Fruit fly (Drosophila melanogaster) whole organism, prepupa: ENCODE results near the gene DCAF12.
A peak's percentile ranks its signal among the peaks of the same experiment; 100 is the strongest.

Source experiments
- CG10631 ChIP-seq: fragments of 200-800 bp; sonication (Bioruptor generic); optimal IDR thresholded peaks from 2 replicates; lab custom pipeline; 2016; ENCODE audit warnings: missing biosample characterization, missing genetic modification characterization
- CG10669 ChIP-seq: fragments of 200-800 bp; sonication (Bioruptor generic); optimal IDR thresholded peaks from 3 replicates; lab custom pipeline; 2018; ENCODE audit warnings: missing biosample characterization, mild to moderate bottlenecking, missing genetic modification characterization, moderate library complexity
- CG11294 ChIP-seq: fragments of 200-800 bp; sonication (Bioruptor generic); IDR thresholded peaks from 2 replicates; pipeline ENCODE4 v1.3.6; 2022; ENCODE audit warnings: missing biosample characterization, missing genetic modification characterization
- CG11902 ChIP-seq: fragments of 200-800 bp; sonication (Bioruptor generic); optimal IDR thresholded peaks from 3 replicates; lab custom pipeline; 2016; ENCODE audit warnings: missing biosample characterization, missing genetic modification characterization
- CG15336 ChIP-seq: fragments of 200-800 bp; sonication (Bioruptor generic); IDR thresholded peaks from 2 replicates; pipeline ENCODE4 v1.3.6; 2022; ENCODE audit warnings: missing biosample characterization, missing genetic modification characterization
- CG1621 ChIP-seq: fragments of 200-800 bp; sonication (Bioruptor generic); optimal IDR thresholded peaks from 3 replicates; lab custom pipeline; 2018; ENCODE audit warnings: missing biosample characterization, mild to moderate bottlenecking, missing genetic modification characterization
- CG16779 ChIP-seq: fragments of 200-800 bp; sonication (Bioruptor generic); optimal IDR thresholded peaks from 3 replicates; lab custom pipeline; 2017; ENCODE audit warnings: missing biosample characterization, mild to moderate bottlenecking, missing genetic modification characterization
- CG3032 ChIP-seq: fragments of 200-800 bp; optimal IDR thresholded peaks from 2 replicates; lab custom pipeline; 2019; ENCODE audit warnings: missing biosample characterization, mild to moderate bottlenecking, missing genetic modification characterization, moderate library complexity
- CG31627 ChIP-seq: fragments of 200-800 bp; sonication (Bioruptor generic); optimal IDR thresholded peaks from 3 replicates; lab custom pipeline; 2016; ENCODE audit warnings: missing biosample characterization, missing genetic modification characterization
- CG32006 ChIP-seq: fragments of 200-800 bp; sonication (Bioruptor generic); optimal IDR thresholded peaks from 3 replicates; lab custom pipeline; 2017; ENCODE audit warnings: missing biosample characterization, mild to moderate bottlenecking, missing genetic modification characterization
- CG3919 ChIP-seq: fragments of 200-800 bp; sonication (Bioruptor generic); optimal IDR thresholded peaks from 3 replicates; lab custom pipeline; 2016; ENCODE audit warnings: missing biosample characterization, missing genetic modification characterization
- CG4318 ChIP-seq: fragments of 200-800 bp; sonication (Bioruptor generic); optimal IDR thresholded peaks from 3 replicates; lab custom pipeline; 2017; ENCODE audit warnings: missing biosample characterization, mild to moderate bottlenecking, missing genetic modification characterization
- CG6163 ChIP-seq: fragments of 200-800 bp; sonication (Bioruptor generic); IDR thresholded peaks from 3 replicates; pipeline ENCODE4 v1.3.6; 2022; ENCODE audit warnings: missing biosample characterization, missing genetic modification characterization
- CG6276 ChIP-seq: fragments of 200-800 bp; sonication (Bioruptor generic); optimal IDR thresholded peaks from 2 replicates; lab custom pipeline; 2017; ENCODE audit warnings: missing biosample characterization, mild to moderate bottlenecking, missing genetic modification characterization
- CG6792 ChIP-seq: fragments of 200-800 bp; sonication (Bioruptor generic); optimal IDR thresholded peaks from 3 replicates; lab custom pipeline; 2016; ENCODE audit warnings: missing biosample characterization, missing genetic modification characterization
- CG6808 ChIP-seq: fragments of 200-800 bp; sonication (Bioruptor generic); optimal IDR thresholded peaks from 3 replicates; lab custom pipeline; 2017; ENCODE audit warnings: missing biosample characterization, missing genetic modification characterization, mild to moderate bottlenecking, moderate library complexity, missing genetic modification reagents
- CG6854 ChIP-seq: fragments of 200-800 bp; sonication (Bioruptor generic); optimal IDR thresholded peaks from 2 replicates; lab custom pipeline; 2017; ENCODE audit warnings: missing biosample characterization, mild to moderate bottlenecking, missing genetic modification characterization
- CG7368 ChIP-seq: fragments of 200-800 bp; sonication (Bioruptor generic); optimal IDR thresholded peaks from 3 replicates; lab custom pipeline; 2016; ENCODE audit warnings: missing biosample characterization, missing genetic modification characterization
- CG8119 ChIP-seq: fragments of 200-800 bp; sonication (Bioruptor generic); IDR thresholded peaks from 3 replicates; pipeline ENCODE4 v1.3.6; 2022; ENCODE audit warnings: missing biosample characterization, missing genetic modification characterization
- CG8319 ChIP-seq: fragments of 200-800 bp; sonication (Bioruptor generic); optimal IDR thresholded peaks from 3 replicates; lab custom pipeline; 2016; ENCODE audit warnings: missing biosample characterization, missing genetic modification characterization
- CG8632 ChIP-seq: fragments of 200-800 bp; sonication (Bioruptor generic); optimal IDR thresholded peaks from 3 replicates; lab custom pipeline; 2016; ENCODE audit warnings: missing biosample characterization, missing genetic modification characterization
- CG9139 ChIP-seq: fragments of 200-800 bp; sonication (Bioruptor generic); optimal IDR thresholded peaks from 3 replicates; lab custom pipeline; 2017; ENCODE audit warnings: missing biosample characterization, mild to moderate bottlenecking, missing genetic modification characterization
- Eip75B ChIP-seq: fragments of 200-800 bp; sonication (Bioruptor generic); optimal IDR thresholded peaks from 3 replicates; lab custom pipeline; 2016; ENCODE audit warnings: missing biosample characterization, missing genetic modification characterization
- Eip78C ChIP-seq: fragments of 200-800 bp; sonication (Bioruptor generic); peaks from one replicate; lab custom pipeline; 2016; ENCODE audit warnings: missing biosample characterization, missing genetic modification characterization
- Eip93F ChIP-seq: fragments of 200-800 bp; sonication (Bioruptor generic); optimal IDR thresholded peaks from 2 replicates; lab custom pipeline; 2016; ENCODE audit warnings: missing biosample characterization, mild to moderate bottlenecking, missing genetic modification characterization
- Ets21C ChIP-seq: fragments of 200-800 bp; sonication (Bioruptor generic); optimal IDR thresholded peaks from 3 replicates; lab custom pipeline; 2016; ENCODE audit warnings: missing biosample characterization, missing genetic modification characterization
- Ets96B ChIP-seq: fragments of 200-800 bp; optimal IDR thresholded peaks from 2 replicates; lab custom pipeline; 2019; ENCODE audit warnings: missing biosample characterization, mild to moderate bottlenecking, missing genetic modification characterization, moderate library complexity
- Hr4 ChIP-seq: fragments of 200-800 bp; sonication (Bioruptor generic); optimal IDR thresholded peaks from 3 replicates; lab custom pipeline; 2016; ENCODE audit warnings: missing biosample characterization, missing genetic modification characterization
- OdsH ChIP-seq: fragments of 200-800 bp; sonication (Bioruptor generic); optimal IDR thresholded peaks from 3 replicates; lab custom pipeline; 2016; ENCODE audit warnings: missing biosample characterization, missing genetic modification characterization
- Sox14 ChIP-seq: fragments of 200-800 bp; sonication (Bioruptor generic); optimal IDR thresholded peaks from 3 replicates; lab custom pipeline; 2016; ENCODE audit warnings: missing biosample characterization, missing genetic modification characterization
- Sox15 ChIP-seq: fragments of 200-800 bp; sonication (Bioruptor generic); optimal IDR thresholded peaks from 3 replicates; lab custom pipeline; 2016; ENCODE audit warnings: missing biosample characterization, missing genetic modification characterization
- acj6 ChIP-seq: fragments of 200-800 bp; sonication (Bioruptor generic); optimal IDR thresholded peaks from 3 replicates; lab custom pipeline; 2016; ENCODE audit warnings: missing biosample characterization, missing genetic modification characterization
- dac ChIP-seq: fragments of 200-800 bp; sonication (Bioruptor generic); optimal IDR thresholded peaks from 2 replicates; lab custom pipeline; 2017; ENCODE audit warnings: missing biosample characterization, mild to moderate bottlenecking, missing genetic modification characterization
- dsx ChIP-seq: fragments of 200-800 bp; optimal IDR thresholded peaks from 3 replicates; lab custom pipeline; 2019; ENCODE audit warnings: missing biosample characterization, mild to moderate bottlenecking, missing genetic modification characterization, moderate library complexity; ENCODE audit not compliant: poor library complexity, severe bottlenecking
- eg ChIP-seq: fragments of 200-800 bp; sonication (Bioruptor generic); IDR thresholded peaks from 3 replicates; pipeline ENCODE4 v1.3.6; 2022; ENCODE audit warnings: missing biosample characterization, missing genetic modification characterization
- esn ChIP-seq: fragments of 200-800 bp; sonication (Bioruptor generic); optimal IDR thresholded peaks from 2 replicates; lab custom pipeline; 2016; ENCODE audit warnings: missing biosample characterization, mild to moderate bottlenecking, missing genetic modification characterization, moderate library complexity
- fd59A ChIP-seq: fragments of 200-800 bp; sonication (Bioruptor generic); optimal IDR thresholded peaks from 2 replicates; lab custom pipeline; 2017; ENCODE audit warnings: missing biosample characterization, mild to moderate bottlenecking, missing genetic modification characterization, missing genetic modification reagents
- fd85E ChIP-seq: fragments of 200-800 bp; sonication (Bioruptor generic); optimal IDR thresholded peaks from 3 replicates; lab custom pipeline; 2016; ENCODE audit warnings: missing biosample characterization, missing genetic modification characterization
- fkh ChIP-seq: fragments of 200-800 bp; sonication (Bioruptor generic); optimal IDR thresholded peaks from 3 replicates; lab custom pipeline; 2017; ENCODE audit warnings: missing biosample characterization, mild to moderate bottlenecking, missing genetic modification characterization, moderate library complexity
- lz ChIP-seq: fragments of 200-800 bp; sonication (Bioruptor generic); optimal IDR thresholded peaks from 3 replicates; lab custom pipeline; 2016; ENCODE audit warnings: missing biosample characterization, missing genetic modification characterization
- net ChIP-seq: fragments of 200-800 bp; sonication (Bioruptor generic); optimal IDR thresholded peaks from 3 replicates; lab custom pipeline; 2016; ENCODE audit warnings: missing biosample characterization, missing genetic modification characterization
- pdm3 ChIP-seq: fragments of 200-800 bp; sonication (Bioruptor generic); optimal IDR thresholded peaks from 3 replicates; lab custom pipeline; 2016; ENCODE audit warnings: missing biosample characterization, missing genetic modification characterization
- ss ChIP-seq, 2 experiments: fragments of 200-800 bp; sonication (Bioruptor generic); optimal IDR thresholded peaks; 2 replicates in 1 of 2; 3 replicates in 1 of 2; lab custom pipeline; 2017 to 2018; ENCODE audit warnings: mild to moderate bottlenecking in 2 of 2, missing biosample characterization in 2 of 2, missing genetic modification characterization in 2 of 2, moderate library complexity in 1 of 2
- svp ChIP-seq: fragments of 200-800 bp; sonication (Bioruptor generic); peaks from one replicate; lab custom pipeline; 2016; ENCODE audit warnings: missing biosample characterization, missing genetic modification characterization
- topi ChIP-seq: fragments of 200-800 bp; sonication (Bioruptor generic); optimal IDR thresholded peaks from 3 replicates; lab custom pipeline; 2016; ENCODE audit warnings: missing biosample characterization, missing genetic modification characterization
- vri ChIP-seq: fragments of 200-800 bp; sonication (Bioruptor generic); optimal IDR thresholded peaks from 3 replicates; lab custom pipeline; 2016; ENCODE audit warnings: missing biosample characterization, mild to moderate bottlenecking, missing genetic modification characterization

Gene DCAF12

DNA sequence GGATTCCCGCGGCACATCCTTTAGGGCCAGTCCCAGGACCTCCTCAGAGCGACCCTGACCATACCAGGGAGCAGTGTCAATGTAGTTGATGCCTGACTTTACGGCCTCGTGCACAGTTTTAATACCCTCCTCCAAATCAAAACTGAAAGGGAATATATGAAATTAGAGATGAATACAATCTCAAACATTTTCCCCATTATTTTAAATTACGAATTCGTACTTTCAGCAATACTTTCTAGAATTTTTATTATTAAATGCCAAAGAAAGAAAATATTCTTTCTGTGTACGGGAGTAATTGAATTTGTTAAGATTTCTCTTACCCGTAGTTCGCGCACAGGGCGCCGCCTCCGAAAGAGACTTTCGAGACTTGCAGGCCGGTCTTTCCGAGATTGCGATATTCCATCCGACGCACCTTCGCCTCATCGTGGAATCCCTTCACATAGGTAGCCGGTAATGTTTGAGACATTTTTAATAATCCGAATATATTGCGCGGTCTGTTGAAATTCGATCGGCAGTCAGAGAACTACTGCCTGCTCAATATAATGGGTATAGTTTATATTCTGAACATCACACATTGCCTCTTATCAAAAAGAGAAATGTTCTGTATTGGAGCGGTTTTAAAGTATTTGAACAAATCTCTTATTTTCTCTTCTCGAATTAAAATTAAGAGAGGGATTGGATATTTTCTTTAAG lies 36.8 kb downstream of the DCAF12 start, which contains the start of gene CG18547 (continued):
- TF ChIP-seq pdm3 (GFP tag; lab: Kevin White, UChicago) (peak; percentile 46), CG4318 (GFP tag; lab: Kevin White, UChicago) (no peak), CG32006 (GFP tag; lab: Kevin White, UChicago) (peak; percentile 25), CG10669 (GFP tag; lab: Kevin White, UChicago) (peak; percentile 57), CG11902 (GFP tag; lab: Kevin White, UChicago) (no peak), CG3919 (peak; percentile 52), Sox14 (GFP tag; lab: Kevin White, UChicago) (peak; percentile 50), CG10631 (peak; percentile 41), CG11294 (GFP tag; lab: Robert Waterston, UW) (no peak)

DNA sequence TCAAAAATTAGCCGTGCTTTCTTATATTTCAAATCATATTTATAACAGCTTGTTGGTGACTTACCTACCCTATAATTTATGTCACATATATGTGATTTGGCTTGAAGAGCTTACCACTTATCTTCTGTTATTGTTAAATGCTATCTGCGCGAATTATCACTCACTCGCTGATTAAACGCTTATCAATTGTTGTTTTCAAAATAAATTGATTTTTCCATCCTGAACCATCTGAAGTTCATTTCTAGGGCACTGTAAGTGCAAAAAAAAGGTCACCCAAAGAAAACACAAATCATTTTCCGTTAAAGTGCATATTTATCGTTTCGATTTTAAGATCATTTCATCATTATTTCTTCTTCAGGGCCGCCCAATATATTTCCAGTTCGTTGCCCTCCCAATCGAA lies 38.6 kb downstream of the DCAF12 start:
- TF ChIP-seq dac (no peak), vri (peak; percentile 5), Sox14 (GFP tag; lab: Kevin White, UChicago) (no peak), CG10631 (no peak), CG1621 (tag; lab: Kevin White, UChicago) (no peak), net (no peak), eg (GFP tag; lab: Robert Waterston, UW) (no peak), topi (GFP tag; lab: Kevin White, UChicago) (no peak), CG4318 (GFP tag; lab: Kevin White, UChicago) (no peak), svp (GFP tag; lab: Kevin White, UChicago) (peak; percentile 92), CG6163 (no peak)
- TF ChIP-seq, all 60 proteins: peak for 2

DNA sequence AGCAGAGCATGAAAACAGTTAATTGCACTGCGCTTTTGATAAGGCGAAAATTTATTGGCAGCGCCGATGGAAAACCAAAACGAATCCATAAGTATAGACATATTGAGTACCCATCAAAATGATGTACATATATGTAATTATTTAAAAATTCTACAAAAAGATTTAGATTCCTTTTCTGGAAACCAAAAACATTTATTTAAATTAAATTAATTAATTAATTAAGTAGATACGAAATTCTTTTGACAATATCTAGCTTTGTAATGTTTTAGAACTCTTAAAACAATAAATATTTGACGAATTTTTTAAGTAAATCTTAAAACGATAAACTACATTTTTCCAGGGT lies 39.5 kb downstream of the DCAF12 start:
- TF ChIP-seq Ets21C (GFP tag; lab: Kevin White, UChicago) (no peak), CG3919 (peak; percentile 34), CG16779 (tag; lab: Kevin White, UChicago) (peak; percentile 4), CG15336 (GFP tag; lab: Robert Waterston, UW) (peak; percentile 66), CG6808 (GFP tag; lab: Kevin White, UChicago) (no peak), Eip75B (no peak), CG6854 (GFP tag; lab: Kevin White, UChicago) (no peak), lz (no peak), esn (GFP tag; lab: Kevin White, UChicago) (peak; percentile 34), Hr4 (peak; percentile 41), CG6163 (0 out of 3 replicates have a peak, but pooled peaks have one; percentile 6), fd59A (GFP tag; lab: Kevin White, UChicago) (no peak), CG6792 (GFP tag; lab: Kevin White, UChicago) (no peak), CG10669 (GFP tag; lab: Kevin White, UChicago) (peak; percentile 17), CG4318 (GFP tag; lab: Kevin White, UChicago) (no peak), fkh (no peak), eg (GFP tag; lab: Robert Waterston, UW) (no peak), Ets96B (tag; lab: Kevin White, UChicago) (peak; percentile 27), fd85E (GFP tag; lab: Kevin White, UChicago) (no peak), CG9139 (GFP tag; lab: Kevin White, UChicago) (no peak), CG6276 (peak; percentile 50), acj6 (peak; percentile 27), CG11294 (GFP tag; lab: Robert Waterston, UW) (no peak), CG31627 (no peak), CG8319 (GFP tag; lab: Kevin White, UChicago) (no peak), Sox15 (no peak), CG3032 (tag; lab: Kevin White, UChicago) (no peak), Eip93F (GFP tag; lab: Kevin White, UChicago) (no peak), dsx (GFP tag; lab: Kevin White, UChicago) (no peak), CG8632 (GFP tag; lab: Kevin White, UChicago) (no peak), CG7368 (GFP tag; lab: Kevin White, UChicago) (no peak), pdm3 (GFP tag; lab: Kevin White, UChicago) (no peak), CG8119 (GFP tag; lab: Robert Waterston, UW) (peak; percentile 63; the same call in 2 of the 3 replicates), topi (GFP tag; lab: Kevin White, UChicago) (no peak), Eip78C (GFP tag; lab: Kevin White, UChicago) (peak; percentile 43), ss (GFP tag; optimal IDR thresholded peaks at IDR 0.05; lab: Kevin White, UChicago) (no peak), vri (no peak), OdsH (peak; percentile 9), CG1621 (tag; lab: Kevin White, UChicago) (no peak)
